Worm (Caenorhabditis elegans) whole organism, mixed stage, embryonic: ENCODE results near the gene hot-2.

Experiments used
- ceh-39 ChIP-seq: fragments of 150-350 bp; optimal IDR thresholded peaks from 2 replicates; lab custom pipeline; 2014; ENCODE audit warnings: missing biosample characterization, missing genetic modification characterization
- ceh-43 ChIP-seq: fragments of 200-800 bp; sonication (Bioruptor generic); optimal IDR thresholded peaks from 2 replicates; lab custom pipeline; 2018; ENCODE audit warnings: mild to moderate bottlenecking, missing genetic modification characterization, moderate library complexity, missing compliant biosample characterization
- elt-3 ChIP-seq: fragments of 150-350 bp; optimal IDR thresholded peaks from 2 replicates; lab custom pipeline; 2014; ENCODE audit warnings: missing biosample characterization, missing genetic modification characterization
- nhr-12 ChIP-seq: fragments of 150-350 bp; optimal IDR thresholded peaks from 2 replicates; lab custom pipeline; 2014; ENCODE audit warnings: missing biosample characterization, missing genetic modification characterization
- nhr-237 ChIP-seq: fragments of 150-350 bp; optimal IDR thresholded peaks from 2 replicates; lab custom pipeline; 2014; ENCODE audit warnings: missing biosample characterization, missing genetic modification characterization
- nhr-28 ChIP-seq: fragments of 150-350 bp; optimal IDR thresholded peaks from 2 replicates; lab custom pipeline; 2014; ENCODE audit warnings: missing biosample characterization, missing genetic modification characterization
- nhr-76 ChIP-seq: sonication (generic microtip); optimal IDR thresholded peaks from 2 replicates; lab custom pipeline; 2017; ENCODE audit warnings: missing biosample characterization, missing genetic modification characterization
- sptf-1 ChIP-seq: sonication (generic microtip); optimal IDR thresholded peaks from 2 replicates; lab custom pipeline; 2017; ENCODE audit warnings: mild to moderate bottlenecking, missing genetic modification characterization, moderate library complexity, missing compliant biosample characterization
- unc-120 ChIP-seq: sonication (generic microtip); optimal IDR thresholded peaks from 2 replicates; lab custom pipeline; 2017; ENCODE audit warnings: missing genetic modification characterization, missing compliant biosample characterization; ENCODE audit not compliant: poor library complexity, severe bottlenecking
- unc-39 ChIP-seq: fragments of 150-350 bp; optimal IDR thresholded peaks from 2 replicates; lab custom pipeline; 2014; ENCODE audit warnings: missing biosample characterization, missing genetic modification characterization
- unc-62 ChIP-seq: fragments of 150-350 bp; optimal IDR thresholded peaks from 2 replicates; lab custom pipeline; 2014; ENCODE audit warnings: missing biosample characterization, missing genetic modification reagents, missing genetic modification characterization
- ztf-11 ChIP-seq: fragments of 150-350 bp; optimal IDR thresholded peaks from 2 replicates; lab custom pipeline; 2014; ENCODE audit warnings: missing biosample characterization, missing genetic modification characterization

ce11 chrV:19153806-19154205 is 20.8 kb upstream of the hot-2 start, which contains the start of gene tsp-13:
- TF ChIP-seq nhr-76 (tag; lab: Kevin White, UChicago) (no peak), nhr-237 (tag; lab: Kevin White, UChicago) (no peak), nhr-12 (no peak), unc-120 (tag; lab: Kevin White, UChicago) (no peak), elt-3 (no peak), sptf-1 (tag; lab: Kevin White, UChicago) (no peak), unc-62 (GFP tag; lab: Kevin White, UChicago) (no peak), ceh-43 (no peak), ztf-11 (no peak), ceh-39 (tag; lab: Kevin White, UChicago) (no peak), unc-39 (tag; lab: Kevin White, UChicago) (no peak), nhr-28 (tag; lab: Kevin White, UChicago) (no peak)
